Worm (Caenorhabditis elegans): ENCODE measurements around the gene mltn-10.

DNA sequence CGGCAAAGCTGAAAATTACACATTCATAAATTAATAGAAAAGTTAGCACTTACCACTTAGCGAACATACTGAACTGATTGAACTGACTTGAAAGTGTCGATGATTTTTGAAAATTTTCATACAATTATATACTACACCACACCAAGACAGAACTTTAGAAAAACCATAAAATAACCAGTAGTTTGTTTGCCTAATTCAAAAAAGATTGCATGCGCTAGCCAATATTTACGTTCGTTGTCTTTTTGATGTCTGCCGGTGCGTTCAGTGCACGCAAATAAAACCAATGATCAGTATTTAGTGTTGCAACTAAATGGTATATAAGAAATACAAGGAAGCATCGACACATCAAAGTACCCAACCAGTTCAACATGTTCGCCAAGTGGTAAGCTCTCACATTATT, 42.3 kb upstream of the mltn-10 start, which contains the start of the genes nspb-8 and nspb-9:
- no peak for TF ChIP-seq attf-5 (GFP tag; optimal IDR thresholded peaks at IDR 0.05)
- TF ChIP-seq athp-1 (tag; optimal IDR thresholded peaks at IDR 0.05) = no peak
- TF ChIP-seq K11D2.4 (GFP tag; IDR thresholded peaks at IDR 0.05) = no peak
- TF ChIP-seq unc-130 (GFP tag; optimal IDR thresholded peaks at IDR 0.05) = no peak
- TF ChIP-seq ztf-3 (GFP tag; optimal IDR thresholded peaks at IDR 0.05) = no peak
- TF ChIP-seq dpff-1 (tag; optimal IDR thresholded peaks at IDR 0.05) = no peak
- TF ChIP-seq dpl-1 (GFP tag; optimal IDR thresholded peaks at IDR 0.05) = no peak
- no peak for TF ChIP-seq unc-62 (GFP tag; optimal IDR thresholded peaks at IDR 0.05)
- no peak for TF ChIP-seq let-607 (tag; optimal IDR thresholded peaks at IDR 0.05)
- no peak for TF ChIP-seq F23B12.7 (tag; optimal IDR thresholded peaks at IDR 0.05; ENCODE audit: insufficient read depth)
- TF ChIP-seq gei-17 (GFP tag; optimal IDR thresholded peaks at IDR 0.05) = no peak
- no peak for TF ChIP-seq Y79H2A.3 (GFP tag; conservative IDR thresholded peaks at IDR 0.05)
- TF ChIP-seq T07F8.4 (tag; optimal IDR thresholded peaks at IDR 0.05) = no peak

All from whole organism, young adult.